Fruit fly (Drosophila melanogaster): ENCODE measurements around the gene CG14042.

The CG14042 gene

DNA sequence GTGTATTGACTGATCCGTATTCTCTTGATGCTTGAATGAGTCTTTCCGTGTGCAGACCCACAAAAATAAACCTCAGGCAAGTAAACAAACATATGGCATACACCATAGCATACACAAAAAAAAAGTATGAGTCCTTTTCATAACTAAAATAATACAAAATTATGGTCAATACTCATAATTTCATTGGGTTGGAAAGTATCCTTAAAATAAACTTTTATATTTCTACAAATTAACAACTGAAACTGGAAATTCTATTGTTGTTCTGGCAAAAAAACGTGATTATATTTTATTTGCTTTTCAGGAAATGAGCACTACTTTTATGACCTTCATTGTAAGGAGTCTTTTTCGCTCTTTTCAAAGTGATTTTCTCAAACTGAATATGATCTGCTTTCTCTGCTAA, 4.6 kb downstream of the CG14042 start (continued):
- peak; percentile 11 for TF ChIP-seq Fer3 (tag; optimal IDR thresholded peaks at IDR 0.05)
- peak; percentile 25 for TF ChIP-seq nerfin-1 (tag; optimal IDR thresholded peaks at IDR 0.05)
- TF ChIP-seq CoRest (tag; optimal IDR thresholded peaks at IDR 0.05): peak; percentile 54
- no peak for TF ChIP-seq az2 (GFP tag; optimal IDR thresholded peaks at IDR 0.05)
- peak; percentile 3 for TF ChIP-seq CG18599 (GFP tag; optimal IDR thresholded peaks at IDR 0.05)
- peak; percentile 3 for TF ChIP-seq CG1529 (GFP tag; optimal IDR thresholded peaks at IDR 0.05)
- TF ChIP-seq bsh (GFP tag; optimal IDR thresholded peaks at IDR 0.05): peak in 1 of 2 experiments; percentile 53
- TF ChIP-seq z (GFP tag; IDR thresholded peaks at IDR 0.05): no peak
- TF ChIP-seq dimm (GFP tag; IDR thresholded peaks at IDR 0.05): no peak
- TF ChIP-seq trem (tag; optimal IDR thresholded peaks at IDR 0.05): peak; percentile 22
- peak; percentile 5 for TF ChIP-seq CG16815 (GFP tag; optimal IDR thresholded peaks at IDR 0.05)
- TF ChIP-seq Pdp1 (GFP tag; optimal IDR thresholded peaks at IDR 0.05): peak in 1 of 2 experiments; percentile 6
- peak; percentile 29 for TF ChIP-seq CG33557 (GFP tag; optimal IDR thresholded peaks at IDR 0.05)
- TF ChIP-seq CG14710 (tag; optimal IDR thresholded peaks at IDR 0.05): peak; percentile 53
- TF ChIP-seq CG3995 (GFP tag; optimal IDR thresholded peaks at IDR 0.05): no peak
- 0 out of 2 replicates have a peak, but pooled peaks have one; percentile 32 for TF ChIP-seq CG6689 (GFP tag; IDR thresholded peaks at IDR 0.05)
- TF ChIP-seq CG30403 (GFP tag; optimal IDR thresholded peaks at IDR 0.05): peak; percentile 4
- TF ChIP-seq CG12391 (tag; optimal IDR thresholded peaks at IDR 0.05): peak; percentile 42
- TF ChIP-seq CG2712 (tag; optimal IDR thresholded peaks at IDR 0.05): peak; percentile 60
- peak; percentile 32; the same call in 1 of the 3 replicates for TF ChIP-seq ken (GFP tag; IDR thresholded peaks at IDR 0.05)
- peak; percentile 55 for TF ChIP-seq CG15696 (tag; optimal IDR thresholded peaks at IDR 0.05)
- peak; percentile 62 for TF ChIP-seq CG2678 (tag; optimal IDR thresholded peaks at IDR 0.05)
- peak; percentile 48 for TF ChIP-seq unpg (GFP tag; optimal IDR thresholded peaks at IDR 0.05)
- no peak for TF ChIP-seq Dip2 (GFP tag; IDR thresholded peaks at IDR 0.05)
- TF ChIP-seq zf30C (GFP tag; optimal IDR thresholded peaks at IDR 0.05): peak; percentile 43
- peak; percentile 4 for TF ChIP-seq HmgZ (tag; optimal IDR thresholded peaks at IDR 0.05)
- peak; percentile 73 for TF ChIP-seq twi (tag; optimal IDR thresholded peaks at IDR 0.05)
- TF ChIP-seq CG1602 (GFP tag; optimal IDR thresholded peaks at IDR 0.05): peak; percentile 17
- TF ChIP-seq lola (GFP tag; optimal IDR thresholded peaks at IDR 0.05): peak in 1 of 3 experiments; percentile 57
- TF ChIP-seq Six4 (GFP tag; optimal IDR thresholded peaks at IDR 0.05): peak; percentile 13
- TF ChIP-seq dmrt99B (tag; optimal IDR thresholded peaks at IDR 0.05): peak; percentile 37
- TF ChIP-seq CG8388 (GFP tag; optimal IDR thresholded peaks at IDR 0.05): peak; percentile 15
- TF ChIP-seq pan (optimal IDR thresholded peaks at IDR 0.05): no peak
- TF ChIP-seq pan (GFP tag; optimal IDR thresholded peaks at IDR 0.05 in 1 of 2, IDR thresholded peaks at IDR 0.05 in 1 of 2): no peak
- no peak for TF ChIP-seq Hmx (GFP tag; optimal IDR thresholded peaks at IDR 0.05)
- TF ChIP-seq CG16863 (GFP tag; optimal IDR thresholded peaks at IDR 0.05): peak; percentile 9

DNA sequence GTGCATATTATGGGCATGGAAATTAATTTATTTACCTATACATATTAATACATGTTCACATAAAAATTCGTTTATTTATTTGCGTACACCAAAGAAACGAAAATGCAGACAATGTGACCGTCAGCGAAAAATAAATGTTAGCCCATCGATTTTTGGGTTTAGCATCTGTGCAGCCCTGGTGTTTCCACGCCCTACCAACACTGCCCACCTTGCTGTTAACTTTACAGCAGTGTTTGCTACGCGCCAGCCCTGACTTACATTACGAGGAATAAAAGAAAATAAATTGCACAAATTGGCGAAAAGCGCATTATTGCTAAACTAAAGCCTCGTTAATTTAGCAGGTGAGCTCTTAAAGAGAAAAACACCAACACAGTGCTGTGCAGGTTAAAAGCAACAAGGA, 5.5 kb downstream of the CG14042 start, which contains the start of the genes CG33995, CG44000 and CG44001:
Gene CG33995, plus strand, starts transcription at position 228 of the 400 bp plus-strand sequence.
Gene CG44000, plus strand, starts transcription at position 228 of the 400 bp plus-strand sequence.
Gene CG44001, plus strand, starts transcription at position 228 of the 400 bp plus-strand sequence.
- TF ChIP-seq Optix (GFP tag; IDR thresholded peaks at IDR 0.05): no peak
- peak; percentile 17 for TF ChIP-seq CG10209 (GFP tag; optimal IDR thresholded peaks at IDR 0.05)
- TF ChIP-seq CG32767 (GFP tag; IDR thresholded peaks at IDR 0.05): no peak
- TF ChIP-seq CG30403 (GFP tag; optimal IDR thresholded peaks at IDR 0.05): peak; percentile 67
- peak; percentile 49 for TF ChIP-seq Ptx1 (GFP tag; IDR thresholded peaks at IDR 0.05)
- 0 out of 3 replicates have a peak, but pooled peaks have one; percentile 16 for TF ChIP-seq CG17361 (GFP tag; IDR thresholded peaks at IDR 0.05)
- TF ChIP-seq CG4404 (GFP tag; IDR thresholded peaks at IDR 0.05): no peak
- TF ChIP-seq cwo (GFP tag; optimal IDR thresholded peaks at IDR 0.05): no peak
- TF ChIP-seq CG9727 (GFP tag; optimal IDR thresholded peaks at IDR 0.05): no peak
- peak; percentile 94 for TF ChIP-seq CG12659 (GFP tag; optimal IDR thresholded peaks at IDR 0.05)
- TF ChIP-seq CG3847 (GFP tag; IDR thresholded peaks at IDR 0.05): peak; percentile 75
- no peak for TF ChIP-seq salm (tag; optimal IDR thresholded peaks at IDR 0.05)
- no peak; the same call in 1 of the 2 replicates for TF ChIP-seq CG31441 (GFP tag; IDR thresholded peaks at IDR 0.05)
- TF ChIP-seq crp (GFP tag; optimal IDR thresholded peaks at IDR 0.05): peak in 1 of 2 experiments; percentile 70
- peak; percentile 39; the same call in 1 of the 2 replicates for TF ChIP-seq CG11085 (GFP tag; IDR thresholded peaks at IDR 0.05)
- TF ChIP-seq hbn (GFP tag; IDR thresholded peaks at IDR 0.05; ENCODE audit: partially characterized antibody): no peak
